Worm (Caenorhabditis elegans) whole organism, L4 larva: ENCODE results near the gene F59B10.4.

ENCODE experiments used
- D1046.2 ChIP-seq: fragments of 200-800 bp; sonication (Bioruptor generic); IDR thresholded peaks from 2 replicates; pipeline ENCODE4 v1.3.6; 2022; ENCODE audit warnings: missing genetic modification characterization, missing compliant biosample characterization
- F37D6.2 ChIP-seq: sonication (generic microtip); optimal IDR thresholded peaks from 2 replicates; lab custom pipeline; 2016; ENCODE audit warnings: mild to moderate bottlenecking, missing genetic modification characterization, missing compliant biosample characterization
- F44E2.7 ChIP-seq: fragments of 200-800 bp; sonication (Bioruptor generic); IDR thresholded peaks from 2 replicates; pipeline ENCODE4 v2.1.2; 2022; ENCODE audit warnings: missing genetic modification characterization, missing compliant biosample characterization
- T20F7.1 ChIP-seq: fragments of 200-800 bp; sonication (Bioruptor generic); optimal IDR thresholded peaks from 2 replicates; lab custom pipeline; 2018; ENCODE audit warnings: mild to moderate bottlenecking, missing genetic modification characterization, missing compliant biosample characterization
- Y48G9A.11 ChIP-seq: fragments of 200-800 bp; sonication (Bioruptor generic); IDR thresholded peaks from 2 replicates; pipeline ENCODE4 v1.3.6; 2022; ENCODE audit warnings: missing genetic modification reagents, missing genetic modification characterization, missing compliant biosample characterization
- ZK337.2 ChIP-seq: fragments of 200-800 bp; sonication (Bioruptor generic); IDR thresholded peaks from 2 replicates; pipeline ENCODE4 v1.3.6; 2022; ENCODE audit warnings: missing genetic modification reagents, missing genetic modification characterization, missing compliant biosample characterization
- ZK546.5 ChIP-seq, 2 experiments: sonication (generic microtip); optimal IDR thresholded peaks; 2 replicates each; lab custom pipeline; 2017; ENCODE audit warnings: missing biosample characterization in 2 of 2, missing genetic modification characterization in 2 of 2
- ama-1 ChIP-seq: fragments of 150-350 bp; optimal IDR thresholded peaks from 2 replicates; lab custom pipeline; 2014; ENCODE audit warnings: inconsistent platforms, mixed read lengths
- attf-4 ChIP-seq: sonication (generic microtip); optimal IDR thresholded peaks from 3 replicates; lab custom pipeline; 2017; ENCODE audit warnings: missing biosample characterization, missing genetic modification characterization
- ceh-28 ChIP-seq: fragments of 150-350 bp; optimal IDR thresholded peaks from 2 replicates; lab custom pipeline; 2014; ENCODE audit warnings: missing biosample characterization, missing genetic modification reagents, missing genetic modification characterization
- cey-2 ChIP-seq: sonication (generic microtip); optimal IDR thresholded peaks from 3 replicates; lab custom pipeline; 2017; ENCODE audit warnings: missing genetic modification characterization, mild to moderate bottlenecking, missing compliant biosample characterization, antibody characterized with exemption, borderline replicate concordance; ENCODE audit not compliant: insufficient read depth
- ctbp-1 ChIP-seq: fragments of 200-800 bp; sonication (Bioruptor generic); IDR thresholded peaks from 2 replicates; pipeline ENCODE4 v1.3.6; 2022; ENCODE audit warnings: missing genetic modification reagents, missing genetic modification characterization, missing compliant biosample characterization
- daf-19 ChIP-seq: fragments of 200-800 bp; sonication (Bioruptor generic); conservative IDR thresholded peaks from 2 replicates; pipeline ENCODE4 v1.3.6; 2022; ENCODE audit warnings: missing genetic modification characterization, missing compliant biosample characterization
- dmd-9 ChIP-seq: fragments of 200-800 bp; sonication (Bioruptor generic); IDR thresholded peaks from 2 replicates; pipeline ENCODE4 v1.3.6; 2022; ENCODE audit warnings: missing genetic modification reagents, missing genetic modification characterization, missing compliant biosample characterization
- dpl-1 ChIP-seq: fragments of 150-350 bp; optimal IDR thresholded peaks from 2 replicates; lab custom pipeline; 2014; ENCODE audit warnings: missing biosample characterization, missing genetic modification reagents, missing genetic modification characterization
- duxl-1 ChIP-seq: sonication (generic microtip); optimal IDR thresholded peaks from 2 replicates; lab custom pipeline; 2016; ENCODE audit warnings: mild to moderate bottlenecking, missing genetic modification characterization, moderate library complexity, missing compliant biosample characterization; ENCODE audit not compliant: poor library complexity
- dve-1 ChIP-seq: sonication (generic microtip); optimal IDR thresholded peaks from 2 replicates; lab custom pipeline; 2017; ENCODE audit warnings: antibody characterized with exemption, mild to moderate bottlenecking, missing genetic modification characterization, missing compliant biosample characterization; ENCODE audit not compliant: insufficient read depth
- fos-1 ChIP-seq: fragments of 150-350 bp; optimal IDR thresholded peaks from 2 replicates; lab custom pipeline; 2014; ENCODE audit warnings: missing biosample characterization, missing genetic modification characterization
- gei-8 ChIP-seq: fragments of 200-800 bp; sonication (Bioruptor generic); optimal IDR thresholded peaks from 2 replicates; lab custom pipeline; 2018; ENCODE audit warnings: mild to moderate bottlenecking, missing genetic modification characterization, missing compliant biosample characterization
- hmg-1.1 ChIP-seq: fragments of 200-800 bp; sonication (Bioruptor generic); IDR thresholded peaks from 2 replicates; pipeline ENCODE4 v1.3.6; 2022; ENCODE audit warnings: missing genetic modification reagents, missing genetic modification characterization, missing compliant biosample characterization
- lin-13 ChIP-seq: fragments of 150-350 bp; optimal IDR thresholded peaks from 2 replicates; lab custom pipeline; 2014; ENCODE audit warnings: missing biosample characterization, missing genetic modification reagents, missing genetic modification characterization
- lir-3 ChIP-seq: sonication (generic microtip); optimal IDR thresholded peaks from 2 replicates; lab custom pipeline; 2016; ENCODE audit warnings: mild to moderate bottlenecking, missing genetic modification characterization, missing compliant biosample characterization
- lsy-2 ChIP-seq, 2 experiments: fragments of 150-350 bp in 1 of 2; sonication (generic microtip) in 1 of 2; optimal IDR thresholded peaks; 2 replicates each; lab custom pipeline; 2014 to 2017; ENCODE audit warnings: missing biosample characterization in 2 of 2, missing genetic modification characterization in 2 of 2
- madf-5 ChIP-seq, 2 experiments: fragments of 200-800 bp; sonication (Bioruptor generic); IDR thresholded peaks; 2 replicates each; pipeline ENCODE4 v1.3.6; 2022; ENCODE audit warnings: missing compliant biosample characterization in 2 of 2, missing genetic modification characterization in 2 of 2
- madf-9 ChIP-seq: fragments of 200-800 bp; sonication (Bioruptor generic); conservative IDR thresholded peaks from 2 replicates; pipeline ENCODE4 v1.3.6; 2022; ENCODE audit warnings: missing genetic modification reagents, missing genetic modification characterization, missing compliant biosample characterization
- mep-1 ChIP-seq: fragments of 150-350 bp; sonication (generic microtip); optimal IDR thresholded peaks from 3 replicates; lab custom pipeline; 2014; ENCODE audit warnings: missing biosample characterization, missing genetic modification characterization
- mxl-3 ChIP-seq: fragments of 200-800 bp; sonication (Bioruptor generic); optimal IDR thresholded peaks from 2 replicates; lab custom pipeline; 2018; ENCODE audit warnings: mild to moderate bottlenecking, missing genetic modification characterization, missing compliant biosample characterization
- nhr-102 ChIP-seq: sonication (generic microtip); optimal IDR thresholded peaks from 2 replicates; lab custom pipeline; 2016; ENCODE audit warnings: mild to moderate bottlenecking, missing genetic modification characterization, moderate library complexity, missing compliant biosample characterization
- nhr-111 ChIP-seq: fragments of 200-800 bp; sonication (Bioruptor generic); optimal IDR thresholded peaks from 2 replicates; lab custom pipeline; 2018; ENCODE audit warnings: mild to moderate bottlenecking, missing genetic modification characterization, missing compliant biosample characterization
- nhr-25 ChIP-seq: sonication (generic microtip); optimal IDR thresholded peaks from 2 replicates; lab custom pipeline; 2017; ENCODE audit warnings: missing genetic modification characterization, mild to moderate bottlenecking, missing compliant biosample characterization, antibody characterized with exemption, moderate library complexity, borderline replicate concordance; ENCODE audit not compliant: insufficient read depth
- nhr-28 ChIP-seq: fragments of 150-350 bp; optimal IDR thresholded peaks from 2 replicates; lab custom pipeline; 2014; ENCODE audit warnings: missing biosample characterization, missing genetic modification characterization
- nhr-42 ChIP-seq: fragments of 200-800 bp; sonication (Bioruptor generic); IDR thresholded peaks from 2 replicates; pipeline ENCODE4 v1.3.6; 2022; ENCODE audit warnings: missing genetic modification characterization, missing compliant biosample characterization
- nhr-6 ChIP-seq: fragments of 150-350 bp; optimal IDR thresholded peaks from 2 replicates; lab custom pipeline; 2014; ENCODE audit warnings: missing biosample characterization, missing genetic modification characterization
- nhr-77 ChIP-seq: fragments of 150-350 bp; optimal IDR thresholded peaks from 2 replicates; lab custom pipeline; 2014; ENCODE audit warnings: missing biosample characterization, missing genetic modification characterization
- php-3 ChIP-seq: fragments of 200-800 bp; sonication (Bioruptor generic); IDR thresholded peaks from 2 replicates; pipeline ENCODE4 v1.3.6; 2022; ENCODE audit warnings: missing genetic modification reagents, missing genetic modification characterization, missing compliant biosample characterization
- pqm-1 ChIP-seq: sonication (generic microtip); optimal IDR thresholded peaks from 2 replicates; lab custom pipeline; 2017; ENCODE audit warnings: missing biosample characterization, missing genetic modification characterization
- set-16 ChIP-seq: fragments of 200-800 bp; sonication (Bioruptor generic); IDR thresholded peaks from 2 replicates; pipeline ENCODE4 v1.3.6; 2022; ENCODE audit warnings: missing genetic modification reagents, missing genetic modification characterization, missing compliant biosample characterization
- skn-1 ChIP-seq: fragments of 150-350 bp; optimal IDR thresholded peaks from 2 replicates; lab custom pipeline; 2014; ENCODE audit warnings: missing biosample characterization, missing genetic modification characterization
- snpc-1.2 ChIP-seq: fragments of 200-800 bp; sonication (Bioruptor generic); IDR thresholded peaks from 2 replicates; pipeline ENCODE4 v1.3.6; 2022; ENCODE audit warnings: missing genetic modification reagents, missing genetic modification characterization, missing compliant biosample characterization
- spr-3 ChIP-seq: fragments of 200-800 bp; sonication (Bioruptor generic); optimal IDR thresholded peaks from 2 replicates; lab custom pipeline; 2018; ENCODE audit warnings: mild to moderate bottlenecking, missing genetic modification characterization, missing compliant biosample characterization
- tra-1 ChIP-seq: fragments of 200-800 bp; sonication (Bioruptor generic); IDR thresholded peaks from 2 replicates; pipeline ENCODE4 v1.3.6; 2022; ENCODE audit warnings: missing genetic modification reagents, missing genetic modification characterization, missing compliant biosample characterization
- unc-62 ChIP-seq, 3 experiments: fragments of 150-350 bp in 1 of 3; sonication (generic microtip); optimal IDR thresholded peaks in 2 of 3; peaks in 1 of 3; 1 replicate in 1 of 3; 2 replicates in 2 of 3; lab custom pipeline; 2014 to 2017; ENCODE audit warnings: missing biosample characterization in 3 of 3, missing genetic modification characterization in 3 of 3, missing genetic modification reagents in 3 of 3, missing genotype in 1 of 3
- zfp-3 ChIP-seq: fragments of 200-800 bp; sonication (Bioruptor generic); conservative IDR thresholded peaks from 2 replicates; pipeline ENCODE4 v1.3.6; 2022; ENCODE audit warnings: missing genetic modification reagents, missing genetic modification characterization, missing compliant biosample characterization
- zip-2 ChIP-seq: fragments of 150-350 bp; optimal IDR thresholded peaks from 2 replicates; lab custom pipeline; 2014; ENCODE audit warnings: missing biosample characterization, missing genetic modification characterization
- ztf-7 ChIP-seq: fragments of 150-350 bp; optimal IDR thresholded peaks from 2 replicates; lab custom pipeline; 2014; ENCODE audit warnings: missing biosample characterization, missing genetic modification characterization

F59B10.4 gene

ce11 chrII:10547311-10547710 is 28.4 kb upstream of the F59B10.4 start (continued):
- TF ChIP-seq hmg-1.1 (GFP tag; lab: Robert Waterston, UW) (peak; percentile 42), cey-2 (no peak), dmd-9 (GFP tag; lab: Robert Waterston, UW) (0 out of 2 replicates have a peak, but pooled peaks have one; percentile 47), gei-8 (GFP tag; lab: Kevin White, UChicago) (peak; percentile 3), zfp-3 (peak; percentile 69), tra-1 (GFP tag; lab: Robert Waterston, UW) (peak; percentile 39; the same call in 1 of the 2 replicates), pqm-1 (tag; lab: Kevin White, UChicago) (no peak), zip-2 (no peak), set-16 (GFP tag; lab: Robert Waterston, UW) (peak; percentile 93), dve-1 (tag; lab: Kevin White, UChicago) (no peak)

DNA sequence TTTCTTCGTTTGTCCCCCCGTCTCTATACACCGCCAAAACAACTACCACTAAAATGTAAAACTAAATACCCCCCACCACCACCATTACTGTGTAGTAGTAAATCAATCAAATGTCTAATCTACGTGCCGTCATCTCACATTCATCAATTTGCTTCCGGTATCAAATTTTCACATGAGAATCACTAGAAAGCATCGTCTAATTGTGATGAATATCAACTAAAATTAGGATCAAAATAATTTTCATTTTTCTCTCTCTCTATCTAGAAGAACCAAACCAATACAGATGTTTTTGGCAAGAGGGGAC is 27.8 kb upstream of the F59B10.4 start:
- TF ChIP-seq madf-9 (GFP tag; lab: Robert Waterston, UW): no peak
- TF ChIP-seq dpl-1 (GFP tag; lab: Kevin White, UChicago): no peak
- peak in 1 of 2 experiments; percentile 19 for TF ChIP-seq lsy-2 (tag; optimal IDR thresholded peaks at IDR 0.05; lab: Kevin White, UChicago)
- TF ChIP-seq ceh-28 (tag; lab: Kevin White, UChicago): no peak
- no peak for TF ChIP-seq php-3 (GFP tag; lab: Robert Waterston, UW)
- TF ChIP-seq ZK337.2 (GFP tag; lab: Robert Waterston, UW): no peak
- TF ChIP-seq gei-8 (GFP tag; lab: Kevin White, UChicago): no peak
- TF ChIP-seq lin-13 (GFP tag; lab: Kevin White, UChicago): peak; percentile 21
- TF ChIP-seq mep-1 (tag; lab: Kevin White, UChicago): peak; percentile 18
- no peak for TF ChIP-seq F44E2.7 (GFP tag; lab: Robert Waterston, UW)
- peak; percentile 20 for TF ChIP-seq nhr-25
- no peak for TF ChIP-seq nhr-6 (tag; lab: Kevin White, UChicago)
- TF ChIP-seq nhr-77: peak; percentile 22
- TF ChIP-seq ama-1 (lab: Kevin White, UChicago): peak; percentile 57
- no peak for TF ChIP-seq attf-4
- peak; percentile 39 for TF ChIP-seq T20F7.1
- peak in 1 of 2 experiments; percentile 69 for TF ChIP-seq unc-62 (GFP tag; optimal IDR thresholded peaks at IDR 0.05 in 1 of 2; lab: Kevin White, UChicago)
- no peak for TF ChIP-seq unc-62 (tag; optimal IDR thresholded peaks at IDR 0.05; lab: Kevin White, UChicago)
- TF ChIP-seq snpc-1.2: no peak
- no peak for TF ChIP-seq fos-1 (tag; lab: Kevin White, UChicago)
- no peak for TF ChIP-seq daf-19 (GFP tag; lab: Robert Waterston, UW)

DNA sequence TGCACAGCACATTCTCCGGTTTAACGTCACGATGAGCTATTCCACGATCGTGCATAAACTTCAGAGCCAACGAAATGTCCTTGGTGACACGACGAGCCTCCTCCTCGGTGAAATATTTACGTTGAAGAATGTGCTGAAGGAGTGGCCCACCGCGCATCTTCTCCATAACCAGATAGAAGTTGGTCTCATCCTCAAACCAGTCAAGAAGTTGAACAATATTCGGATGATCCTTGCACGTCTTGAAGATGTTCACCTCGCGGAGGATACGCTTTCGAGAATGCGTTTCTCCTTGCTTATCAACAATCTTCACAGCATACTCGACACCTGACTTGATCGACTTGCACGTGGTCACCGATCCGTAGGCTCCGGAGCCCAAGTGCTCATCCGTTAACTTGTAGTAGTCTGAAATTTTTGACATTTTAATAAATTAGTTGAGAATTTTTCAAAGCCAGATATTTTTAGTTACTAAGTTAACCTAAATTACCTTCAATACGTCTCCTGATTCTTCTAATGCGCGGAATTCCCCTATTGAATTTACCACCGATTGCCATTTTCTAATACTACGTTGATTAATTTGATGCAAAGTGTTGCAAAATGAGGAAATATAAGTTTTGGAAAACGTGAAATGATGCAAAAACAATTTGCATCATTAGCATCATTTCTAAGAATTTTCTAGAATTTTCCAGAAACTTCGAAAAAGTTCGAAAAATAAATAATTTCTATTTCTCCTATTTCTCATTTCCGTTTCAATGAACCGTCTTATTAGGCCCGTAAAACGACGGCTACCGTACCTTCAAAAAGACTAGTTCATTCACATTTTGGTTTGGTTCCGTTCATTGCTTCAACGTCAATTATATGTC is 27.2 kb upstream of the F59B10.4 start:
- TF ChIP-seq mxl-3 (GFP tag; lab: Kevin White, UChicago) (peak; percentile 3), zfp-3 (peak; percentile 8), ztf-7 (tag; lab: Kevin White, UChicago) (peak; percentile 4), ZK337.2 (GFP tag; lab: Robert Waterston, UW) (no peak), mep-1 (tag; lab: Kevin White, UChicago) (no peak), D1046.2 (GFP tag; lab: Robert Waterston, UW) (no peak), nhr-42 (GFP tag; lab: Robert Waterston, UW) (no peak), unc-62 (GFP tag; optimal IDR thresholded peaks at IDR 0.05 in 1 of 2; lab: Kevin White, UChicago) (no peak), unc-62 (tag; optimal IDR thresholded peaks at IDR 0.05; lab: Kevin White, UChicago) (no peak), hmg-1.1 (GFP tag; lab: Robert Waterston, UW) (no peak; the same call in none of the 2 replicates), F37D6.2 (tag; lab: Kevin White, UChicago) (no peak), duxl-1 (no peak), dmd-9 (GFP tag; lab: Robert Waterston, UW) (peak; percentile 42; the same call in 1 of the 2 replicates), ctbp-1 (GFP tag; lab: Robert Waterston, UW) (no peak; the same call in 1 of the 2 replicates), madf-5 (GFP tag; IDR thresholded peaks at IDR 0.05; lab: Robert Waterston, UW) (0 out of 4 replicates have a peak, but pooled peaks of 1 of the 2 experiments have one; percentile 15), lir-3 (tag; lab: Kevin White, UChicago) (no peak), F44E2.7 (GFP tag; lab: Robert Waterston, UW) (no peak), nhr-111 (GFP tag; lab: Kevin White, UChicago) (no peak), ZK546.5 (tag; optimal IDR thresholded peaks at IDR 0.05; lab: Kevin White, UChicago) (no peak), fos-1 (tag; lab: Kevin White, UChicago) (no peak), nhr-102 (no peak), spr-3 (GFP tag; lab: Kevin White, UChicago) (no peak), gei-8 (GFP tag; lab: Kevin White, UChicago) (no peak), Y48G9A.11 (GFP tag; lab: Robert Waterston, UW) (peak; percentile 25; the same call in 1 of the 2 replicates), nhr-28 (tag; lab: Kevin White, UChicago) (no peak), skn-1 (tag; lab: Kevin White, UChicago) (no peak)
